Fruit fly (Drosophila melanogaster) whole organism, embryonic: ENCODE measurements around the gene CG6891.

Experiments
- Bdp1 ChIP-seq: fragments of 200-800 bp; sonication (Bioruptor generic); optimal IDR thresholded peaks from 3 replicates; lab custom pipeline; 2016; ENCODE audit warnings: missing biosample characterization, missing genetic modification characterization
- CG1602 ChIP-seq: fragments of 200-800 bp; sonication (Bioruptor generic); optimal IDR thresholded peaks from 3 replicates; lab custom pipeline; 2016; ENCODE audit warnings: missing biosample characterization, missing genetic modification characterization
- CG33557 ChIP-seq: fragments of 200-800 bp; sonication (Bioruptor generic); optimal IDR thresholded peaks from 2 replicates; lab custom pipeline; 2019; ENCODE audit warnings: missing biosample characterization, mild to moderate bottlenecking, missing genetic modification characterization, moderate library complexity
- CG6175 ChIP-seq: fragments of 200-800 bp; sonication (Bioruptor generic); IDR thresholded peaks from 3 replicates; pipeline ENCODE4 v1.3.6; 2022; ENCODE audit warnings: missing biosample characterization, missing genetic modification characterization
- CG8478 ChIP-seq: fragments of >200 bp; optimal IDR thresholded peaks from 2 replicates; lab custom pipeline; 2018
- Lpt ChIP-seq: fragments of >200 bp; optimal IDR thresholded peaks from 2 replicates; lab custom pipeline; 2018; ENCODE audit warnings: missing biosample characterization, missing genetic modification characterization
- gcm ChIP-seq: fragments of 200-800 bp; sonication (Bioruptor generic); optimal IDR thresholded peaks from 2 replicates; lab custom pipeline; 2019; ENCODE audit warnings: missing biosample characterization, mild to moderate bottlenecking, missing genetic modification characterization, moderate library complexity
- gem ChIP-seq: fragments of 200-800 bp; sonication (Bioruptor generic); optimal IDR thresholded peaks from 2 replicates; lab custom pipeline; 2019; ENCODE audit warnings: missing biosample characterization, mild to moderate bottlenecking, missing genetic modification characterization, moderate library complexity
- grau ChIP-seq: fragments of 200-800 bp; optimal IDR thresholded peaks from 3 replicates; lab custom pipeline; 2019; ENCODE audit warnings: missing biosample characterization, mild to moderate bottlenecking, missing genetic modification characterization, moderate library complexity

DNA sequence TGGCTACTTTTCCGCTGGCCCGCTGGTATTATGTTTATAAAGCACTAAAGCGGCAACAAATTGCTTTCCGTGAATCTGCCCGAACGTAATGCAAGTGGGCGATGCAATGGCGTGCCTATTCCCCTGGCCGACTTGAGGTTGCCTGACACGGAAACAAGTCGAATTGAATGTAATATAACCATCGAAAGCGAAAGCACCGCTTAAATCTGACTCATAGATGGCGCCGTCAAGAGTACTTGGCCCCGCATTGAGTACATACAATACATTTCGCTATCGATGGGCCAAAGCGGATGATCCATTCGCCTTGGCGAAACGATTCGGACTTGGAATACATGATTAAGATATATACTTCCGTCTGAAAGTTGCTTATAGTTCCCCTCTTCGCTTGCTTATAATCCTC lies 5.2 kb downstream of the CG6891 start:
- TF ChIP-seq Bdp1 (GFP tag; lab: Kevin White, UChicago), result no peak
- TF ChIP-seq Lpt (GFP tag; lab: Kevin White, UChicago), result no peak
- TF ChIP-seq CG6175 (GFP tag; lab: Robert Waterston, UW), result no peak
- TF ChIP-seq gcm (GFP tag; lab: Kevin White, UChicago), result no peak
- no peak for TF ChIP-seq grau (tag; lab: Kevin White, UChicago)
- TF ChIP-seq CG1602 (GFP tag; lab: Kevin White, UChicago), result no peak
- TF ChIP-seq CG8478, result no peak
- no peak for TF ChIP-seq CG33557
- no peak for TF ChIP-seq gem (tag; lab: Kevin White, UChicago)
